Fruit fly (Drosophila melanogaster): ENCODE results near the gene CG44013.

DNA sequence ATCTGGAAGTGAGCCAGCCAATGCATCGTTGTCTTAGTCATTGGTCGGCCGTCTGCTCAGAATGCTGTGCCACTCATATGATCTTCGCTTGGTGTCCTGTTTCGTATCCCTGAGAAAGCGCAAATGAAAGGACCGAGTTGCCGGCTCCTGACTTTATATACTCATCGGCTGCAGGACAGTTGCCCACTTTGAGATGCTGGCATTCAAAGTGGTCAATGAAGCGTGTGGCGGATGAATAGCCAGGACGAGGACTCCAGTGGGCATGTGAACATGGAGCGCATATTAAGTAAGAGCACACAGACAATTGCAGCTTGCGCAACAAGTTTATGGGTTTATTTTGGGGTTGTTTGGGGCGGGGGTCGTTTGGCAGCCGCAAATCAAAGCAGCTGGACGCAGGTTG is 24.4 kb downstream of the CG44013 start, which contains the start of gene Trissin:
- no peak for TF ChIP-seq CG1620 (GFP tag; optimal IDR thresholded peaks at IDR 0.05)
- no peak for TF ChIP-seq cic (GFP tag; optimal IDR thresholded peaks at IDR 0.05)
- TF ChIP-seq Hr96 (GFP tag; optimal IDR thresholded peaks at IDR 0.05) = no peak
- TF ChIP-seq CG5204 (GFP tag; optimal IDR thresholded peaks at IDR 0.05) = no peak
- no peak for TF ChIP-seq ovo (GFP tag; optimal IDR thresholded peaks at IDR 0.05)
- no peak for TF ChIP-seq pad (GFP tag; optimal IDR thresholded peaks at IDR 0.05)
- no peak for TF ChIP-seq kay (GFP tag; ENCODE audit: borderline replicate concordance)
- no peak for TF ChIP-seq Mnt (GFP tag; optimal IDR thresholded peaks at IDR 0.05)
- TF ChIP-seq Clk (GFP tag; optimal IDR thresholded peaks at IDR 0.05) = no peak
- TF ChIP-seq cnc (optimal IDR thresholded peaks at IDR 0.05) = no peak
- no peak for TF ChIP-seq bab1 (GFP tag; optimal IDR thresholded peaks at IDR 0.05)
- no peak for TF ChIP-seq CG33017 (tag; optimal IDR thresholded peaks at IDR 0.05)
